Worm (Caenorhabditis elegans) whole organism, young adult: ENCODE measurements around the gene T09A12.8.
A peak's percentile ranks its signal among the peaks of the same experiment; 100 is the strongest.

Source experiments
- B0019.2 ChIP-seq: fragments of 200-800 bp; sonication (Bioruptor generic); conservative IDR thresholded peaks from 2 replicates; pipeline ENCODE4 v1.3.6; 2022; ENCODE audit warnings: missing genetic modification reagents, missing genetic modification characterization, missing compliant biosample characterization
- B0261.1 ChIP-seq: sonication (generic microtip); optimal IDR thresholded peaks from 2 replicates; lab custom pipeline; 2016; ENCODE audit warnings: mild to moderate bottlenecking, missing genetic modification characterization, moderate library complexity, missing compliant biosample characterization
- C06A6.2 ChIP-seq: fragments of 200-800 bp; sonication (Bioruptor generic); conservative IDR thresholded peaks from 2 replicates; pipeline ENCODE4 v1.3.6; 2022; ENCODE audit warnings: missing genetic modification characterization, missing compliant biosample characterization
- F22D6.2 ChIP-seq: sonication (generic microtip); optimal IDR thresholded peaks from 2 replicates; lab custom pipeline; 2016; ENCODE audit warnings: mild to moderate bottlenecking, missing genetic modification characterization, missing compliant biosample characterization
- F23B12.7 ChIP-seq: sonication (generic microtip); optimal IDR thresholded peaks from 2 replicates; lab custom pipeline; 2017; ENCODE audit warnings: missing genetic modification characterization, mild to moderate bottlenecking, missing compliant biosample characterization, antibody characterized with exemption, moderate library complexity; ENCODE audit not compliant: insufficient read depth
- F33H1.4 ChIP-seq: fragments of 200-800 bp; sonication (Bioruptor generic); IDR thresholded peaks from 2 replicates; pipeline ENCODE4 v1.3.6; 2022; ENCODE audit warnings: missing genetic modification reagents, missing genetic modification characterization, missing compliant biosample characterization
- F37B4.10 ChIP-seq: fragments of 200-800 bp; sonication (Bioruptor generic); IDR thresholded peaks from 2 replicates; pipeline ENCODE4 v1.3.6; 2022; ENCODE audit warnings: missing genetic modification characterization, missing compliant biosample characterization
- F49E8.2 ChIP-seq: sonication (generic microtip); optimal IDR thresholded peaks from 3 replicates; lab custom pipeline; 2017; ENCODE audit warnings: missing genetic modification characterization, mild to moderate bottlenecking, missing compliant biosample characterization, antibody characterized with exemption, moderate library complexity; ENCODE audit not compliant: insufficient read depth
- Y53G8AR.9 ChIP-seq: fragments of 200-800 bp; sonication (Bioruptor generic); conservative IDR thresholded peaks from 2 replicates; pipeline ENCODE4 v1.3.6; 2022; ENCODE audit warnings: missing genetic modification reagents, missing genetic modification characterization, missing compliant biosample characterization
- attf-5 ChIP-seq: fragments of 200-800 bp; sonication (Bioruptor generic); optimal IDR thresholded peaks from 2 replicates; lab custom pipeline; 2018; ENCODE audit warnings: mild to moderate bottlenecking, missing genetic modification characterization, missing compliant biosample characterization
- ceh-27 ChIP-seq: fragments of 200-800 bp; sonication (Bioruptor generic); optimal IDR thresholded peaks from 2 replicates; lab custom pipeline; 2018; ENCODE audit warnings: mild to moderate bottlenecking, missing genetic modification characterization, moderate library complexity, missing compliant biosample characterization
- ceh-40 ChIP-seq: fragments of 200-800 bp; sonication (Bioruptor generic); IDR thresholded peaks from 2 replicates; pipeline ENCODE4 v1.3.6; 2022; ENCODE audit warnings: missing genetic modification characterization, missing compliant biosample characterization
- die-1 ChIP-seq: sonication (generic microtip); optimal IDR thresholded peaks from 2 replicates; lab custom pipeline; 2016; ENCODE audit warnings: missing genotype, mild to moderate bottlenecking, missing genetic modification characterization, missing compliant biosample characterization
- dox-1 ChIP-seq: fragments of 200-800 bp; sonication (Bioruptor generic); IDR thresholded peaks from 2 replicates; pipeline ENCODE4 v1.3.6; 2022; ENCODE audit warnings: missing genetic modification reagents, missing genetic modification characterization, missing compliant biosample characterization
- dpl-1 ChIP-seq: fragments of 150-350 bp; optimal IDR thresholded peaks from 2 replicates; lab custom pipeline; 2014; ENCODE audit warnings: missing biosample characterization, missing genetic modification reagents, missing genetic modification characterization
- efl-1 ChIP-seq: fragments of 150-350 bp; optimal IDR thresholded peaks from 2 replicates; lab custom pipeline; 2014; ENCODE audit warnings: missing biosample characterization, missing genetic modification reagents, missing genetic modification characterization
- egl-44 ChIP-seq: fragments of 200-800 bp; sonication (Bioruptor generic); IDR thresholded peaks from 2 replicates; pipeline ENCODE4 v1.3.6; 2022; ENCODE audit warnings: missing genetic modification reagents, missing genetic modification characterization, missing compliant biosample characterization
- egrh-3 ChIP-seq: fragments of 200-800 bp; sonication (Bioruptor generic); IDR thresholded peaks from 2 replicates; pipeline ENCODE4 v1.3.6; 2022; ENCODE audit warnings: missing genetic modification reagents, missing genetic modification characterization, missing compliant biosample characterization
- hlh-26 ChIP-seq: fragments of 200-800 bp; sonication (Bioruptor generic); conservative IDR thresholded peaks from 2 replicates; pipeline ENCODE4 v1.3.6; 2022; ENCODE audit warnings: missing genetic modification reagents, missing genetic modification characterization, missing compliant biosample characterization
- hmg-1.2 ChIP-seq: fragments of 200-800 bp; sonication (Bioruptor generic); IDR thresholded peaks from 2 replicates; pipeline ENCODE4 v1.3.6; 2022; ENCODE audit warnings: missing genetic modification reagents, missing genetic modification characterization, missing compliant biosample characterization
- lin-54 ChIP-seq: fragments of 200-800 bp; sonication (Bioruptor generic); optimal IDR thresholded peaks from 2 replicates; lab custom pipeline; 2018; ENCODE audit warnings: mild to moderate bottlenecking, missing genetic modification characterization, missing compliant biosample characterization
- lsl-1 ChIP-seq: fragments of 200-800 bp; sonication (Bioruptor generic); optimal IDR thresholded peaks from 2 replicates; lab custom pipeline; 2018; ENCODE audit warnings: mild to moderate bottlenecking, missing genetic modification characterization, moderate library complexity, missing compliant biosample characterization
- lsy-27 ChIP-seq: sonication (generic microtip); optimal IDR thresholded peaks from 2 replicates; lab custom pipeline; 2017; ENCODE audit warnings: missing genetic modification characterization, mild to moderate bottlenecking, missing compliant biosample characterization, antibody characterized with exemption, missing genotype, borderline replicate concordance; ENCODE audit not compliant: insufficient read depth
- madf-6 ChIP-seq: fragments of 200-800 bp; sonication (Bioruptor generic); IDR thresholded peaks from 2 replicates; pipeline ENCODE4 v1.3.6; 2022; ENCODE audit warnings: missing genetic modification reagents, missing genetic modification characterization, missing compliant biosample characterization
- mel-28 ChIP-seq: sonication (generic microtip); optimal IDR thresholded peaks from 2 replicates; lab custom pipeline; 2016; ENCODE audit warnings: borderline replicate concordance, mild to moderate bottlenecking, missing genetic modification characterization, missing compliant biosample characterization
- mes-4 ChIP-seq: sonication (generic microtip); optimal IDR thresholded peaks from 2 replicates; lab custom pipeline; 2016; ENCODE audit warnings: missing genotype, missing genetic modification characterization, missing compliant biosample characterization
- sea-2 ChIP-seq: fragments of 200-800 bp; sonication (Bioruptor generic); IDR thresholded peaks from 2 replicates; pipeline ENCODE4 v1.3.6; 2022; ENCODE audit warnings: missing genetic modification characterization, missing compliant biosample characterization
- snpc-1.3 ChIP-seq: sonication (generic microtip); optimal IDR thresholded peaks from 2 replicates; lab custom pipeline; 2017; ENCODE audit warnings: missing genetic modification characterization, mild to moderate bottlenecking, missing compliant biosample characterization, antibody characterized with exemption, moderate library complexity, missing genotype, missing genetic modification reagents; ENCODE audit not compliant: insufficient read depth
- snpc-4 ChIP-seq, 5 experiments: fragments of 150-350 bp in 1 of 5; sonication (generic microtip) in 4 of 5; optimal IDR thresholded peaks; 2 replicates each; lab custom pipeline; 2014 to 2018; ENCODE audit warnings: missing genetic modification characterization in 5 of 5, missing biosample characterization in 3 of 5, antibody characterized with exemption in 2 of 5, mild to moderate bottlenecking in 2 of 5, missing compliant biosample characterization in 2 of 5, missing genotype in 2 of 5, moderate library complexity in 2 of 5, missing genetic modification reagents in 1 of 5
- tbp1 ChIP-seq: fragments of 200-800 bp; sonication (Bioruptor generic); optimal IDR thresholded peaks from 2 replicates; lab custom pipeline; 2018; ENCODE audit warnings: mild to moderate bottlenecking, missing genetic modification characterization, missing compliant biosample characterization
- xnd-1 ChIP-seq: sonication (generic microtip); optimal IDR thresholded peaks from 2 replicates; lab custom pipeline; 2016; ENCODE audit warnings: missing genotype, missing genetic modification reagents, missing genetic modification characterization, missing compliant biosample characterization
- zfh-2 ChIP-seq: fragments of 200-800 bp; sonication (Bioruptor generic); conservative IDR thresholded peaks from 2 replicates; pipeline ENCODE4 v1.3.6; 2022; ENCODE audit warnings: missing genetic modification reagents, missing genetic modification characterization, missing compliant biosample characterization
- ztf-26 ChIP-seq: sonication (generic microtip); optimal IDR thresholded peaks from 2 replicates; lab custom pipeline; 2017; ENCODE audit warnings: missing genetic modification characterization, missing compliant biosample characterization

The T09A12.8 gene

ce11 chrIV:8243599-8243998 is at the start of gene T09A12.8:
Gene T09A12.8, minus strand, starts transcription at chrIV:8243699.
- TF ChIP-seq lin-54 (GFP tag; lab: Kevin White, UChicago): no peak
- no peak for TF ChIP-seq ztf-26 (tag; lab: Kevin White, UChicago)
- TF ChIP-seq xnd-1: no peak

ce11 chrIV:8291232-8291631 is 47.7 kb upstream of the T09A12.8 start, which contains the start of gene K07H8.2:
Gene K07H8.2, plus strand, starts transcription at chrIV:8291532.
- TF ChIP-seq B0019.2: no peak
- peak; percentile 35 for TF ChIP-seq F49E8.2 (tag; lab: Kevin White, UChicago)

- TF ChIP-seq dox-1 (GFP tag; lab: Robert Waterston, UW): no peak
- peak; percentile 6; the same call in 1 of the 2 replicates for TF ChIP-seq madf-6 (GFP tag; lab: Robert Waterston, UW)
- TF ChIP-seq lin-54 (GFP tag; lab: Kevin White, UChicago): no peak
- no peak for TF ChIP-seq snpc-4 (GFP tag; optimal IDR thresholded peaks at IDR 0.05; lab: Kevin White, UChicago)
- peak in 1 of 4 experiments; percentile 54 for TF ChIP-seq snpc-4 (tag; optimal IDR thresholded peaks at IDR 0.05; lab: Kevin White, UChicago)
- TF ChIP-seq attf-5 (GFP tag; lab: Kevin White, UChicago): peak; percentile 55
- peak; percentile 45 for TF ChIP-seq F23B12.7 (tag; lab: Kevin White, UChicago)
- peak; percentile 7 for TF ChIP-seq lsl-1 (GFP tag; lab: Kevin White, UChicago)
- peak; percentile 67 for TF ChIP-seq dpl-1 (GFP tag; lab: Kevin White, UChicago)
- TF ChIP-seq mel-28: no peak
- peak; percentile 72 for TF ChIP-seq efl-1
- TF ChIP-seq F33H1.4 (GFP tag; lab: Robert Waterston, UW): peak; percentile 87
- TF ChIP-seq hmg-1.2 (GFP tag; lab: Robert Waterston, UW): peak; percentile 3; the same call in 1 of the 2 replicates
- peak; percentile 24 for TF ChIP-seq tbp1 (GFP tag; lab: Kevin White, UChicago)
- TF ChIP-seq, all 124 proteins: peak for 10
Measured at ce11 chrIV:8289580-8290323, 46.3 kb upstream of the T09A12.8 start, which contains the start of gene daf-31. Gene daf-31, plus strand, starts transcription at chrIV:8290273.

ce11 chrIV:8289505-8289579 is 45.8 kb upstream of the T09A12.8 start, which contains the start of gene nucl-1:
Gene nucl-1, minus strand, starts transcription at chrIV:8289530.
- TF ChIP-seq ceh-27 (GFP tag; lab: Kevin White, UChicago): no peak
- TF ChIP-seq C06A6.2: no peak
- no peak for TF ChIP-seq B0261.1 (tag; lab: Kevin White, UChicago)
- no peak for TF ChIP-seq F33H1.4 (GFP tag; lab: Robert Waterston, UW)
- TF ChIP-seq mes-4 (tag; lab: Kevin White, UChicago): no peak
- TF ChIP-seq Y53G8AR.9 (GFP tag; lab: Robert Waterston, UW): no peak
- no peak for TF ChIP-seq egl-44 (GFP tag; lab: Robert Waterston, UW)
- no peak for TF ChIP-seq ceh-40 (GFP tag; lab: Robert Waterston, UW)
- no peak for TF ChIP-seq lsy-27 (tag; lab: Kevin White, UChicago)
- no peak for TF ChIP-seq sea-2
- no peak for TF ChIP-seq F49E8.2 (tag; lab: Kevin White, UChicago)
- no peak for TF ChIP-seq dox-1 (GFP tag; lab: Robert Waterston, UW)
- TF ChIP-seq hlh-26 (GFP tag; lab: Robert Waterston, UW): no peak
- no peak for TF ChIP-seq dpl-1 (GFP tag; lab: Kevin White, UChicago)
- TF ChIP-seq hmg-1.2 (GFP tag; lab: Robert Waterston, UW): no peak
- no peak for TF ChIP-seq F22D6.2 (tag; lab: Kevin White, UChicago)

ce11 chrIV:8289105-8289504 is 45.6 kb upstream of the T09A12.8 start:
- 0 out of 2 replicates have a peak, but pooled peaks have one; percentile 50 for TF ChIP-seq F37B4.10 (GFP tag; lab: Robert Waterston, UW)
- TF ChIP-seq Y53G8AR.9 (GFP tag; lab: Robert Waterston, UW): no peak
- no peak for TF ChIP-seq snpc-1.3
- TF ChIP-seq die-1: peak; percentile 29
- TF ChIP-seq zfh-2: peak; percentile 73
- TF ChIP-seq egrh-3 (GFP tag; lab: Robert Waterston, UW): peak; percentile 75; the same call in 1 of the 2 replicates
